Worm (Caenorhabditis elegans): Measurements from ENCODE around the gene srsx-1.

DNA sequence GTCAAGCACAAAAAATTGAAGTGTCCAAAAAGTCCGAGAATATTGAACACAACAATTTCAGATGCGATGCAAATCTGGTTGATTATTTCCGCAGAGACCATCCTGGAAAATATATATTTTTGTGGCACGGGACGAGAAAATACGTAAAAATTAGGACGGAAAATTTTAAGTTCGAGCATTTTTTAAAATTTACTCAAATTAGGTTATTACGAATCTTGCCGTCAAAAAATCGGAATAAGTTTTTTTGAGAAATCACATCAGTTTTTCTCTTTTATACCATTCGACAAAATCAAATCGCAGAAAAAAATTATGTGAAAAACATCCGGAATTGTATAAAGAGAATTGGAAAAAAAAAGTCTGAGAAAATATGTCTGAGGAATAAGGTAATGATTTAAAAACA lies at the start of gene srsx-1:
- TF ChIP-seq nhr-6 (tag; optimal IDR thresholded peaks at IDR 0.05) (no peak), lin-39 (tag; optimal IDR thresholded peaks at IDR 0.05) (no peak), nhr-237 (tag; optimal IDR thresholded peaks at IDR 0.05) (no peak), nhr-77 (tag; optimal IDR thresholded peaks at IDR 0.05) (no peak)

Data from whole organism, L4 larva.